Worm (Caenorhabditis elegans) whole organism, L1 larva: Measurements from ENCODE around the gene M7.12.

Experiments used
- C16A3.4 ChIP-seq: fragments of 150-350 bp; optimal IDR thresholded peaks from 2 replicates; lab custom pipeline; 2014; ENCODE audit warnings: missing biosample characterization, missing genetic modification characterization
- C34B4.2 ChIP-seq: sonication (generic microtip); optimal IDR thresholded peaks from 2 replicates; lab custom pipeline; 2017; ENCODE audit warnings: mild to moderate bottlenecking, missing genetic modification characterization, missing compliant biosample characterization
- F16B12.6 ChIP-seq: fragments of 150-350 bp; optimal IDR thresholded peaks from 2 replicates; lab custom pipeline; 2014; ENCODE audit warnings: missing biosample characterization, missing genetic modification characterization
- Y116A8C.19 ChIP-seq: sonication (generic microtip); optimal IDR thresholded peaks from 2 replicates; lab custom pipeline; 2016; ENCODE audit warnings: missing compliant biosample characterization, missing genetic modification characterization, borderline replicate concordance
- blmp-1 ChIP-seq: fragments of 150-350 bp; optimal IDR thresholded peaks from 2 replicates; lab custom pipeline; 2014; ENCODE audit warnings: missing biosample characterization, missing genetic modification characterization
- ceh-8 ChIP-seq: fragments of 200-800 bp; sonication (Bioruptor generic); optimal IDR thresholded peaks from 2 replicates; lab custom pipeline; 2018; ENCODE audit warnings: mild to moderate bottlenecking, missing genetic modification characterization, moderate library complexity, missing compliant biosample characterization
- ceh-88 ChIP-seq: fragments of 200-800 bp; sonication (Bioruptor generic); IDR thresholded peaks from 2 replicates; pipeline ENCODE4 v1.3.6; 2022; ENCODE audit warnings: missing genetic modification characterization, missing compliant biosample characterization
- dpl-1 ChIP-seq, 3 experiments: fragments of 150-350 bp in 2 of 3; sonication (generic microtip) in 1 of 3; optimal IDR thresholded peaks; 2 replicates each; lab custom pipeline; 2014 to 2017; ENCODE audit warnings: missing biosample characterization in 3 of 3, missing genetic modification characterization in 3 of 3, missing genetic modification reagents in 3 of 3
- efl-1 ChIP-seq, 4 experiments: fragments of 150-350 bp; optimal IDR thresholded peaks in 3 of 4; peaks in 1 of 4; 1 replicate in 1 of 4; 2 replicates in 3 of 4; lab custom pipeline; 2014; ENCODE audit warnings: missing biosample characterization in 2 of 4, missing genetic modification characterization in 2 of 4, missing genetic modification reagents in 2 of 4
- efl-3 ChIP-seq: fragments of 200-800 bp; sonication (Bioruptor generic); optimal IDR thresholded peaks from 2 replicates; lab custom pipeline; 2018; ENCODE audit warnings: mild to moderate bottlenecking, missing genetic modification characterization, missing compliant biosample characterization
- egl-13 ChIP-seq: sonication (generic microtip); optimal IDR thresholded peaks from 2 replicates; lab custom pipeline; 2016; ENCODE audit warnings: missing genotype, missing genetic modification reagents, missing genetic modification characterization, missing compliant biosample characterization
- elt-2 ChIP-seq: sonication (generic microtip); optimal IDR thresholded peaks from 2 replicates; lab custom pipeline; 2016; ENCODE audit warnings: missing genetic modification characterization, mild to moderate bottlenecking, inconsistent platforms, missing compliant biosample characterization, missing genetic modification reagents
- ets-5 ChIP-seq: fragments of 200-800 bp; sonication (Bioruptor generic); IDR thresholded peaks from 2 replicates; pipeline ENCODE4 v1.3.6; 2022; ENCODE audit warnings: missing genetic modification characterization, missing compliant biosample characterization
- fkh-10 ChIP-seq: sonication (generic microtip); optimal IDR thresholded peaks from 2 replicates; lab custom pipeline; 2017; ENCODE audit warnings: missing biosample characterization, missing genetic modification reagents, missing genetic modification characterization
- grh-1 ChIP-seq: fragments of 200-800 bp; sonication (Bioruptor generic); IDR thresholded peaks from 2 replicates; pipeline ENCODE4 v1.3.6; 2022; ENCODE audit warnings: missing genetic modification reagents, missing genetic modification characterization, missing compliant biosample characterization
- hlh-17 ChIP-seq: fragments of 200-800 bp; sonication (Bioruptor generic); optimal IDR thresholded peaks from 2 replicates; lab custom pipeline; 2018; ENCODE audit warnings: missing genetic modification characterization, mild to moderate bottlenecking, missing compliant biosample characterization, moderate library complexity, borderline replicate concordance
- irx-1 ChIP-seq: sonication (generic microtip); optimal IDR thresholded peaks from 2 replicates; lab custom pipeline; 2016; ENCODE audit warnings: missing genetic modification characterization, missing compliant biosample characterization
- isw-1 ChIP-seq: fragments of 200-800 bp; sonication (Bioruptor generic); IDR thresholded peaks from 2 replicates; pipeline ENCODE4 v1.3.6; 2022; ENCODE audit warnings: missing genetic modification characterization, missing compliant biosample characterization
- lin-14 ChIP-seq: fragments of 200-800 bp; sonication (Bioruptor generic); optimal IDR thresholded peaks from 2 replicates; lab custom pipeline; 2018; ENCODE audit warnings: mild to moderate bottlenecking, missing genetic modification characterization, moderate library complexity, missing compliant biosample characterization
- lin-15B ChIP-seq: fragments of 150-350 bp; sonication (generic microtip); optimal IDR thresholded peaks from 3 replicates; lab custom pipeline; 2014; ENCODE audit warnings: missing biosample characterization, missing genetic modification characterization
- lin-39 ChIP-seq: fragments of 150-350 bp; optimal IDR thresholded peaks from 2 replicates; lab custom pipeline; 2014; ENCODE audit warnings: missing biosample characterization, missing genetic modification reagents, missing genetic modification characterization
- lir-3 ChIP-seq: sonication (generic microtip); optimal IDR thresholded peaks from 2 replicates; lab custom pipeline; 2016; ENCODE audit warnings: mild to moderate bottlenecking, missing genetic modification characterization, moderate library complexity, missing compliant biosample characterization; ENCODE audit not compliant: poor library complexity
- mab-9 ChIP-seq: fragments of 200-800 bp; sonication (Bioruptor generic); IDR thresholded peaks from 2 replicates; pipeline ENCODE4 v1.3.6; 2022; ENCODE audit warnings: missing genetic modification reagents, missing genetic modification characterization, missing compliant biosample characterization
- nhr-12 ChIP-seq: sonication (generic microtip); optimal IDR thresholded peaks from 2 replicates; lab custom pipeline; 2017; ENCODE audit warnings: missing biosample characterization, missing genetic modification characterization
- nhr-20 ChIP-seq: sonication (generic microtip); optimal IDR thresholded peaks from 2 replicates; lab custom pipeline; 2016; ENCODE audit warnings: mild to moderate bottlenecking, missing genetic modification characterization, missing compliant biosample characterization
- nhr-28 ChIP-seq: fragments of 150-350 bp; optimal IDR thresholded peaks from 2 replicates; lab custom pipeline; 2014; ENCODE audit warnings: missing biosample characterization, missing genetic modification characterization
- nhr-47 ChIP-seq: sonication (generic microtip); optimal IDR thresholded peaks from 2 replicates; lab custom pipeline; 2016; ENCODE audit warnings: mild to moderate bottlenecking, missing genetic modification characterization, moderate library complexity, missing compliant biosample characterization
- nhr-76 ChIP-seq: sonication (generic microtip); optimal IDR thresholded peaks from 2 replicates; lab custom pipeline; 2017; ENCODE audit warnings: missing biosample characterization, missing genetic modification characterization
- nhr-85 ChIP-seq: sonication (generic microtip); peaks from one replicate; lab custom pipeline; 2016; ENCODE audit warnings: missing genetic modification characterization, inconsistent platforms, missing compliant biosample characterization
- pqm-1 ChIP-seq: sonication (generic microtip); optimal IDR thresholded peaks from 3 replicates; lab custom pipeline; 2017; ENCODE audit warnings: missing biosample characterization, missing genetic modification characterization
- snpc-4 ChIP-seq: fragments of 150-350 bp; optimal IDR thresholded peaks from 2 replicates; lab custom pipeline; 2014; ENCODE audit warnings: missing biosample characterization, missing genetic modification characterization
- sptf-1 ChIP-seq: fragments of 150-350 bp; optimal IDR thresholded peaks from 2 replicates; lab custom pipeline; 2014; ENCODE audit warnings: missing biosample characterization, missing genetic modification characterization
- tbx-2 ChIP-seq: sonication (generic microtip); optimal IDR thresholded peaks from 2 replicates; lab custom pipeline; 2016; ENCODE audit warnings: missing genetic modification characterization, missing compliant biosample characterization
- unc-62 ChIP-seq: fragments of 150-350 bp; optimal IDR thresholded peaks from 2 replicates; lab custom pipeline; 2014; ENCODE audit warnings: missing biosample characterization, missing genetic modification reagents, missing genetic modification characterization
- unc-86 ChIP-seq: sonication (generic microtip); optimal IDR thresholded peaks from 2 replicates; lab custom pipeline; 2016; ENCODE audit warnings: missing genetic modification characterization, missing compliant biosample characterization
- vab-15 ChIP-seq: sonication (generic microtip); optimal IDR thresholded peaks from 2 replicates; lab custom pipeline; 2017; ENCODE audit warnings: missing genotype, mild to moderate bottlenecking, missing genetic modification characterization, missing compliant biosample characterization
- zag-1 ChIP-seq: fragments of 150-350 bp; optimal IDR thresholded peaks from 2 replicates; lab custom pipeline; 2014; ENCODE audit warnings: missing biosample characterization, missing genetic modification characterization

Gene M7.12

DNA sequence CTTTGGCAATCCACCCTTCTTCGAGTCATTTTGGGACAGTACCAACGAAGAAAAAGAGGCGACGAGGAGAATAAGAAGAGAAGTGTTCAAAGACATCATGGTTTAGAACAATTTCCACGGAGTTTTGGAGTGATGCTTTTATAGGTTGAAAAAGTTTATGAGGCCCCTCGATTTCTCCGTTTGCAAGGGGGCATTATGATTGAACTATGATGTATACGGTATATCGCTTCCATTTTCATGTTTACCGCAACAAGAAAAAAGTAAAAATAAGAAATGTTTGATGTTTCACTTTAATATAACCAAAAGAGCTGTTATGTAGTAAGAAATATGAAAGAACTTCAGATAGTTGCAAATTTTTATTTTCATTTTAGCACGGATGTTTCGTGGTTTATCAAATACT, 3.6 kb upstream of the M7.12 start, which contains the start of gene srlf-18:
TSS of gene srlf-18 (minus strand) at position 101 of the 400 bp plus-strand sequence.
- no peak for TF ChIP-seq unc-86 (tag; lab: Kevin White, UChicago)
- TF ChIP-seq hlh-17 = no peak
- TF ChIP-seq lin-39 (tag; lab: Kevin White, UChicago) = no peak
- TF ChIP-seq vab-15 = no peak
- TF ChIP-seq tbx-2 (tag; lab: Kevin White, UChicago) = no peak
- no peak for TF ChIP-seq ceh-8 (GFP tag; lab: Kevin White, UChicago)
- TF ChIP-seq efl-1 (optimal IDR thresholded peaks at IDR 0.05; lab: Kevin White, UChicago) = no peak
- no peak for TF ChIP-seq efl-1 (GFP tag; optimal IDR thresholded peaks at IDR 0.05 in 1 of 2; lab: Kevin White, UChicago)
- no peak for TF ChIP-seq irx-1 (tag; lab: Kevin White, UChicago)
- TF ChIP-seq nhr-47 (tag; lab: Kevin White, UChicago) = no peak
- no peak for TF ChIP-seq nhr-12
- no peak for TF ChIP-seq mab-9 (GFP tag; lab: Robert Waterston, UW)
- TF ChIP-seq F16B12.6 (tag; lab: Kevin White, UChicago) = no peak
- TF ChIP-seq Y116A8C.19 (tag; lab: Kevin White, UChicago) = no peak
- no peak for TF ChIP-seq efl-3 (GFP tag; lab: Kevin White, UChicago)
- no peak for TF ChIP-seq lir-3 (tag; lab: Kevin White, UChicago)

DNA sequence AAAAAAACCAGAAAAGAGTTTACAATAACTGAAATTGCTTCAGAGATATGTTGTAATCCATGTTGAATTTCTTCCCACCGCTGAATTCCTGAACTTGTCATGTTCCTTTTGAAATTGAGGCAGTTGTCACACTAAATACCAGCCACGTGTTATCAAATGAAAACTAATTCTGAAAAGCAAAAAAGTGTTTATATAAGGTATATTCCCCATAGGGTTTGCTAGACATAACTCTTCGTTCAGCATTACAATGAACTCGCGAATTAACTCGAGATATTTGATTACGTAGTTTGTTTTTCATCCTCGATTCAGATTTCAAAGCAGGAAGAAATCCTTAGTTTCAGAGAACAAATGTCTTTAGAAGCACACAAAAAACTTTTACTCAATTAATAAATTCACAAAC, 2.5 kb upstream of the M7.12 start, which contains the start of gene str-3:
TSS of gene str-3 (minus strand) at position 101 of the 400 bp plus-strand sequence.
- TF ChIP-seq pqm-1 (tag; lab: Kevin White, UChicago) (no peak), snpc-4 (tag; lab: Kevin White, UChicago) (no peak), grh-1 (GFP tag; lab: Robert Waterston, UW) (no peak), lin-15B (tag; lab: Kevin White, UChicago) (no peak), nhr-85 (tag; lab: Kevin White, UChicago) (no peak), ceh-88 (no peak), elt-2 (tag; lab: Kevin White, UChicago) (no peak), irx-1 (tag; lab: Kevin White, UChicago) (no peak), nhr-28 (no peak), nhr-76 (tag; lab: Kevin White, UChicago) (no peak), nhr-20 (tag; lab: Kevin White, UChicago) (no peak), isw-1 (no peak), C34B4.2 (tag; lab: Kevin White, UChicago) (no peak)
- TF ChIP-seq, all 84 proteins: peak for 0

DNA sequence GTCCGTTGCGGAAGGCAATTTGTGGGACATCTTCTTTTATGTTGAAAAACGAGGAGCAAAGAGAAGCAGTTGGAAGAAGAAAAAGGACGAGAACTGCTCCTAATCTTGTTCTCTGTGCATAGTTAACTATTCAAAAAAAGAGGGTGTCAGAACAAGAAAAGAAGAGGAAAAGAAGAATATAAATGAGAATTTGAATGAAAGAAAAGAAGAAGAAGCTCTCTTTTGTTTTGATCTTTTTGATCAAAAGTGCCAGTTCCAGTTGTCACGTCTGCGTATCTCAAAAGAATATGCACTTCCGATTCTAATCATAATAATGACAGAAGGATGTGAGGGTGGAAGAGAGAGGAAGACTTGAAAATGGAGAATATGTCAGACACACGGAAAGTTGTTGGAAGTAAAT, 2.8 kb downstream of the M7.12 start, which contains the start of gene M7.8:
TSS of gene M7.8 (minus strand) at position 112 of the 400 bp plus-strand sequence.
- TF ChIP-seq sptf-1 (tag; lab: Kevin White, UChicago) (no peak), fkh-10 (GFP tag; lab: Kevin White, UChicago) (peak; percentile 78), dpl-1 (GFP tag; optimal IDR thresholded peaks at IDR 0.05; lab: Kevin White, UChicago) (no peak), blmp-1 (tag; lab: Kevin White, UChicago) (no peak), hlh-17 (no peak), egl-13 (tag; lab: Kevin White, UChicago) (no peak), ets-5 (GFP tag; lab: Robert Waterston, UW) (no peak), nhr-47 (tag; lab: Kevin White, UChicago) (peak; percentile 18), zag-1 (tag; lab: Kevin White, UChicago) (peak; percentile 88), F16B12.6 (tag; lab: Kevin White, UChicago) (no peak), C16A3.4 (no peak), unc-86 (tag; lab: Kevin White, UChicago) (peak; percentile 41), unc-62 (GFP tag; lab: Kevin White, UChicago) (no peak), lin-14 (GFP tag; lab: Kevin White, UChicago) (peak; percentile 79)
